Fruit fly (Drosophila melanogaster) whole organism: ENCODE measurements around the gene CG33120.

ENCODE experiments used
- CG8478 ChIP-seq: fragments of >200 bp; optimal IDR thresholded peaks from 2 replicates; lab custom pipeline; 2018; ENCODE audit warnings: inconsistent platforms
- pan ChIP-seq: fragments of >200 bp; optimal IDR thresholded peaks from 2 replicates; lab custom pipeline; 2017
- psq ChIP-seq: fragments of >200 bp; optimal IDR thresholded peaks from 2 replicates; lab custom pipeline; 2017
- usp ChIP-seq: fragments of >200 bp; optimal IDR thresholded peaks from 2 replicates; lab custom pipeline; 2017; ENCODE audit warnings: missing biosample characterization, missing genetic modification characterization, mixed read lengths

DNA sequence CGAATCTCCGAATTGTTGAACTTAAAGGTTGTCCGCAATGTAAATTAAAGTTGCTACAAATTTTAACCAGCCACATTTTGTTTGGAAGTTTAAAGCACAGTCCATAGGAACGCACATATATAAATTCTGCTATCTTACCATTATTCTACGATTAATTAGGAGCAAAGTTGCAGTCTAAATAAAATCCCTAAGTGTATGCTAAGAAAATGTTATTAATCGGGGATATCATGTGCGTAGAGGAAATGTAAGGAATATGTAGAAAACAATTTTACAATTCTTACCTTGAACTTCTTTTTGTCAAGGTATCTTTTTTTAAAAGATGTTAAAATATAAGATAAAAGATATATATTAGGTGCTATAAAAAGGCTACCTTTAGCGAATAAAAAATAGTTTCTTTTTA is 26.0 kb downstream of the CG33120 start:
- TF ChIP-seq pan (lab: Kevin White, UChicago) (no peak), CG8478 (lab: Kevin White, UChicago) (no peak), psq (lab: Kevin White, UChicago) (no peak), usp (GFP tag; lab: Kevin White, UChicago) (no peak)
